Worm (Caenorhabditis elegans) whole organism, L4 larva: Measurements from ENCODE around the gene C04H5.7.

Experiments used
- D1046.2 ChIP-seq: fragments of 200-800 bp; sonication (Bioruptor generic); IDR thresholded peaks from 2 replicates; pipeline ENCODE4 v1.3.6; 2022; ENCODE audit warnings: missing genetic modification characterization, missing compliant biosample characterization
- T26A8.4 ChIP-seq: fragments of 200-800 bp; sonication (Bioruptor generic); IDR thresholded peaks from 2 replicates; pipeline ENCODE4 v1.3.6; 2022; ENCODE audit warnings: missing genetic modification characterization, missing compliant biosample characterization
- Y105C5A.15 ChIP-seq: fragments of 200-800 bp; sonication (Bioruptor generic); IDR thresholded peaks from 2 replicates; pipeline ENCODE4 v1.3.6; 2022; ENCODE audit warnings: missing genetic modification characterization, missing compliant biosample characterization
- ZK337.2 ChIP-seq: fragments of 200-800 bp; sonication (Bioruptor generic); IDR thresholded peaks from 2 replicates; pipeline ENCODE4 v1.3.6; 2022; ENCODE audit warnings: missing genetic modification reagents, missing genetic modification characterization, missing compliant biosample characterization
- aha-1 ChIP-seq: fragments of 150-350 bp; peaks from one replicate; lab custom pipeline; 2014; ENCODE audit warnings: missing biosample characterization, missing genetic modification characterization
- ama-1 ChIP-seq: fragments of 150-350 bp; optimal IDR thresholded peaks from 2 replicates; lab custom pipeline; 2014; ENCODE audit warnings: inconsistent platforms, mixed read lengths
- ceh-20 ChIP-seq: fragments of 200-800 bp; sonication (Bioruptor generic); IDR thresholded peaks from 2 replicates; pipeline ENCODE4 v1.3.6; 2022; ENCODE audit warnings: missing genetic modification reagents, missing genetic modification characterization, missing compliant biosample characterization
- ceh-28 ChIP-seq: fragments of 150-350 bp; optimal IDR thresholded peaks from 2 replicates; lab custom pipeline; 2014; ENCODE audit warnings: missing biosample characterization, missing genetic modification reagents, missing genetic modification characterization
- cey-2 ChIP-seq: sonication (generic microtip); optimal IDR thresholded peaks from 3 replicates; lab custom pipeline; 2017; ENCODE audit warnings: missing genetic modification characterization, mild to moderate bottlenecking, missing compliant biosample characterization, antibody characterized with exemption, borderline replicate concordance; ENCODE audit not compliant: insufficient read depth
- daf-16 ChIP-seq, 3 experiments: sonication (generic microtip); optimal IDR thresholded peaks; 2 replicates each; lab custom pipeline; 2016 to 2017; ENCODE audit warnings: missing genetic modification characterization in 3 of 3, missing genetic modification reagents in 3 of 3, mild to moderate bottlenecking in 2 of 3, missing compliant biosample characterization in 2 of 3, missing biosample characterization in 1 of 3, moderate library complexity in 1 of 3
- daf-19 ChIP-seq: fragments of 200-800 bp; sonication (Bioruptor generic); conservative IDR thresholded peaks from 2 replicates; pipeline ENCODE4 v1.3.6; 2022; ENCODE audit warnings: missing genetic modification characterization, missing compliant biosample characterization
- dmd-8 ChIP-seq: fragments of 200-800 bp; sonication (Bioruptor generic); IDR thresholded peaks from 2 replicates; pipeline ENCODE4 v1.3.6; 2022; ENCODE audit warnings: missing genetic modification characterization, missing compliant biosample characterization
- dmd-9 ChIP-seq: fragments of 200-800 bp; sonication (Bioruptor generic); IDR thresholded peaks from 2 replicates; pipeline ENCODE4 v1.3.6; 2022; ENCODE audit warnings: missing genetic modification reagents, missing genetic modification characterization, missing compliant biosample characterization
- dpl-1 ChIP-seq: fragments of 150-350 bp; optimal IDR thresholded peaks from 2 replicates; lab custom pipeline; 2014; ENCODE audit warnings: missing biosample characterization, missing genetic modification reagents, missing genetic modification characterization
- egl-27 ChIP-seq: sonication (generic microtip); optimal IDR thresholded peaks from 3 replicates; lab custom pipeline; 2017; ENCODE audit warnings: missing biosample characterization, missing genetic modification reagents, missing genetic modification characterization
- egl-43 ChIP-seq: fragments of 200-800 bp; sonication (Bioruptor generic); IDR thresholded peaks from 2 replicates; pipeline ENCODE4 v1.3.6; 2022; ENCODE audit warnings: missing genetic modification reagents, missing genetic modification characterization, missing compliant biosample characterization
- fos-1 ChIP-seq: fragments of 150-350 bp; optimal IDR thresholded peaks from 2 replicates; lab custom pipeline; 2014; ENCODE audit warnings: missing biosample characterization, missing genetic modification characterization
- hlh-11 ChIP-seq: fragments of 200-800 bp; sonication (Bioruptor generic); optimal IDR thresholded peaks from 2 replicates; lab custom pipeline; 2018; ENCODE audit warnings: mild to moderate bottlenecking, missing genetic modification characterization, missing compliant biosample characterization
- lin-13 ChIP-seq: fragments of 150-350 bp; optimal IDR thresholded peaks from 2 replicates; lab custom pipeline; 2014; ENCODE audit warnings: missing biosample characterization, missing genetic modification reagents, missing genetic modification characterization
- lin-15B ChIP-seq: fragments of 150-350 bp; sonication (generic microtip); optimal IDR thresholded peaks from 3 replicates; lab custom pipeline; 2014; ENCODE audit warnings: missing biosample characterization, missing genetic modification characterization
- lin-39 ChIP-seq: fragments of 150-350 bp; optimal IDR thresholded peaks from 2 replicates; lab custom pipeline; 2014; ENCODE audit warnings: missing biosample characterization, missing genetic modification reagents, missing genetic modification characterization
- madf-5 ChIP-seq, 2 experiments: fragments of 200-800 bp; sonication (Bioruptor generic); IDR thresholded peaks; 2 replicates each; pipeline ENCODE4 v1.3.6; 2022; ENCODE audit warnings: missing compliant biosample characterization in 2 of 2, missing genetic modification characterization in 2 of 2
- mes-2 ChIP-seq: sonication (generic microtip); optimal IDR thresholded peaks from 2 replicates; lab custom pipeline; 2016; ENCODE audit warnings: missing genotype, mild to moderate bottlenecking, missing genetic modification characterization, missing compliant biosample characterization; ENCODE audit not compliant: poor library complexity, severe bottlenecking
- mxl-2 ChIP-seq: fragments of 200-800 bp; sonication (Bioruptor generic); conservative IDR thresholded peaks from 2 replicates; pipeline ENCODE4 v1.3.6; 2022; ENCODE audit warnings: missing genetic modification reagents, missing genetic modification characterization, missing compliant biosample characterization
- nhr-237 ChIP-seq: sonication (generic microtip); optimal IDR thresholded peaks from 2 replicates; lab custom pipeline; 2017; ENCODE audit warnings: missing biosample characterization, missing genetic modification characterization
- nhr-28 ChIP-seq: fragments of 150-350 bp; optimal IDR thresholded peaks from 2 replicates; lab custom pipeline; 2014; ENCODE audit warnings: missing biosample characterization, missing genetic modification characterization
- nhr-76 ChIP-seq: fragments of 150-350 bp; optimal IDR thresholded peaks from 2 replicates; lab custom pipeline; 2014; ENCODE audit warnings: missing biosample characterization, missing genetic modification characterization
- rbr-2 ChIP-seq: sonication (generic microtip); optimal IDR thresholded peaks from 2 replicates; lab custom pipeline; 2016; ENCODE audit warnings: missing genotype, missing genetic modification characterization, missing compliant biosample characterization
- set-16 ChIP-seq: fragments of 200-800 bp; sonication (Bioruptor generic); IDR thresholded peaks from 2 replicates; pipeline ENCODE4 v1.3.6; 2022; ENCODE audit warnings: missing genetic modification reagents, missing genetic modification characterization, missing compliant biosample characterization
- snpc-1.2 ChIP-seq: fragments of 200-800 bp; sonication (Bioruptor generic); IDR thresholded peaks from 2 replicates; pipeline ENCODE4 v1.3.6; 2022; ENCODE audit warnings: missing genetic modification reagents, missing genetic modification characterization, missing compliant biosample characterization
- unc-130 ChIP-seq: sonication (generic microtip); optimal IDR thresholded peaks from 2 replicates; lab custom pipeline; 2016; ENCODE audit warnings: missing genetic modification reagents, missing genetic modification characterization, missing compliant biosample characterization
- zag-1 ChIP-seq: fragments of 150-350 bp; optimal IDR thresholded peaks from 2 replicates; lab custom pipeline; 2014; ENCODE audit warnings: missing biosample characterization, missing genetic modification characterization
- zfp-3 ChIP-seq: fragments of 200-800 bp; sonication (Bioruptor generic); conservative IDR thresholded peaks from 2 replicates; pipeline ENCODE4 v1.3.6; 2022; ENCODE audit warnings: missing genetic modification reagents, missing genetic modification characterization, missing compliant biosample characterization
- ztf-11 ChIP-seq: fragments of 150-350 bp; optimal IDR thresholded peaks from 2 replicates; lab custom pipeline; 2014; ENCODE audit warnings: missing biosample characterization, missing genetic modification characterization

C04H5.7 gene

ce11 chrII:14574790-14575189, 37.0 kb downstream of the C04H5.7 start:
- TF ChIP-seq mes-2 (tag; lab: Kevin White, UChicago) = no peak
- no peak for TF ChIP-seq dmd-9 (GFP tag; lab: Robert Waterston, UW)
- no peak for TF ChIP-seq zag-1 (tag; lab: Kevin White, UChicago)
- TF ChIP-seq Y105C5A.15 = no peak
- 0 out of 2 replicates have a peak, but pooled peaks have one; percentile 16 for TF ChIP-seq T26A8.4 (GFP tag; lab: Robert Waterston, UW)
- no peak for TF ChIP-seq zfp-3 (GFP tag; lab: Robert Waterston, UW)
- 0 out of 4 replicates have a peak, but pooled peaks of 1 of the 2 experiments have one; percentile 64 for TF ChIP-seq madf-5 (GFP tag; IDR thresholded peaks at IDR 0.05; lab: Robert Waterston, UW)
- TF ChIP-seq nhr-28 (tag; lab: Kevin White, UChicago) = no peak
- no peak for TF ChIP-seq lin-39 (tag; lab: Kevin White, UChicago)
- no peak for TF ChIP-seq D1046.2 (GFP tag; lab: Robert Waterston, UW)
- TF ChIP-seq egl-43 (GFP tag; lab: Robert Waterston, UW) = 0 out of 2 replicates have a peak, but pooled peaks have one; percentile 63
- no peak for TF ChIP-seq ztf-11
- TF ChIP-seq nhr-76 (tag; lab: Kevin White, UChicago) = no peak
- TF ChIP-seq daf-19 (GFP tag; lab: Robert Waterston, UW) = no peak
- TF ChIP-seq ZK337.2 (GFP tag; lab: Robert Waterston, UW) = no peak
- peak; percentile 73 for TF ChIP-seq set-16 (GFP tag; lab: Robert Waterston, UW)
- no peak for TF ChIP-seq hlh-11
- TF ChIP-seq aha-1 (tag; lab: Kevin White, UChicago) = no peak
- no peak for TF ChIP-seq dpl-1 (GFP tag; lab: Kevin White, UChicago)
- no peak for TF ChIP-seq cey-2 (tag; lab: Kevin White, UChicago)
- TF ChIP-seq nhr-237 = no peak
- TF ChIP-seq dmd-8 (GFP tag; lab: Robert Waterston, UW) = 0 out of 2 replicates have a peak, but pooled peaks have one; percentile 6
- TF ChIP-seq, all 104 proteins: peak for 5

- TF ChIP-seq ama-1 (lab: Kevin White, UChicago) (no peak), fos-1 (tag; lab: Kevin White, UChicago) (no peak), rbr-2 (tag; lab: Kevin White, UChicago) (no peak), egl-27 (tag; lab: Kevin White, UChicago) (no peak), lin-15B (tag; lab: Kevin White, UChicago) (no peak), nhr-237 (no peak), ZK337.2 (GFP tag; lab: Robert Waterston, UW) (no peak), dpl-1 (GFP tag; lab: Kevin White, UChicago) (no peak), lin-13 (GFP tag; lab: Kevin White, UChicago) (no peak)
Observed at ce11 chrII:14576429-14576828, 38.7 kb downstream of the C04H5.7 start, which contains the start of gene C01G12.13. Gene C01G12.13 (plus strand): TSS chrII:14576729.

- TF ChIP-seq ama-1 (lab: Kevin White, UChicago) = no peak
- TF ChIP-seq ceh-20 (GFP tag; lab: Robert Waterston, UW) = no peak
- no peak for TF ChIP-seq snpc-1.2 (GFP tag; lab: Robert Waterston, UW)
- TF ChIP-seq nhr-28 (tag; lab: Kevin White, UChicago) = no peak
- TF ChIP-seq aha-1 (tag; lab: Kevin White, UChicago) = peak; percentile 24
Observed at ce11 chrII:14578013-14578412, 40.3 kb downstream of the C04H5.7 start, which contains the start of gene nspb-7. Gene nspb-7 (plus strand): TSS chrII:14578313.

ce11 chrII:14578716-14579115, 41.0 kb downstream of the C04H5.7 start, which contains the start of gene C01G12.9:
Gene C01G12.9 (plus strand): TSS chrII:14579016.
- TF ChIP-seq daf-16 (GFP tag; optimal IDR thresholded peaks at IDR 0.05; lab: Kevin White, UChicago) (no peak), daf-16 (tag; optimal IDR thresholded peaks at IDR 0.05; lab: Kevin White, UChicago) (no peak), unc-130 (GFP tag; lab: Kevin White, UChicago) (no peak), mxl-2 (GFP tag; lab: Robert Waterston, UW) (no peak), ceh-28 (tag; lab: Kevin White, UChicago) (peak; percentile 70)
- TF ChIP-seq, all 104 proteins: peak for 1
